Fruit fly (Drosophila melanogaster): ENCODE results near the gene lectin-30A.

DNA sequence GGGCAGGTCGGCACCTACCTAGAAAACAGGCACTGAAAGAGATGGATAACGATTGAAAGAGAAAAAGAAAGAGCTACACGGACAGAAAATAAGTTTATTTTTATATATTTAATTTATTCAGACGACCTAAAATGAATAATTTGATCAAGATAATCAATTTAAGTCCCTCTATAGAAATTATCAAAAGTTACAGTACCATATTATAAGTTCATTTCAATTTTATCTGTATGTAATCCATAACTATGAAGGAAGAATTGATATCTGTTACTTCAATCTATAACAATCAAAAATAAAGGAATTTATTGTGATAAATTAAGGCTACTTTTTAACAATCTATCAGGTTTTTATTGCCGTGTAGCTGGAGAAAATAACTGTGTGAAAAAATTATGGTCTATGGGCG is 48.3 kb downstream of the lectin-30A start:
- TF ChIP-seq CTCF (optimal IDR thresholded peaks at IDR 0.05): no peak
- no peak for TF ChIP-seq CG8478 (optimal IDR thresholded peaks at IDR 0.05)

Data from S2 (cell line).